Fruit fly (Drosophila melanogaster): ENCODE results near the gene CG43736.
A peak's percentile ranks its signal among the peaks of the same experiment; 100 is the strongest.

Gene CG43736

DNA sequence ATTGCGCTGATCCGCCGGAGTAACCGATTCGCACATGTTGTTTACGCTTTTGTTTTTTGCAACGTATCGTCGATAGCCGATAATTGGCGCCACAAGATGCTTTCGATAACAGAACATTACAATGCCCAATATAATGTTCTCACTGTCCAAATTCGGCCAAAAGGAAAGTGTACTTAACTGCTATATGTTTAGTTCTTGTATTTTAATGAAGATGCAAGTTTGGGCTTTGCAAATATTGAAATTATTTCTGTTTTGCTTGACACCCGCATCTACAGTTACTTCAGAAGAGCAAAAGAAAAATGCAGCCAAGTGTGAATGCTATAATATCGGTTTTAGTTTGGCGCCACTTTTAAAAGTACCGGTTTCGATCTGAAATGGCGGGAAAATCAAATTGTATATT is 11.1 kb upstream of the CG43736 start (continued):
- TF ChIP-seq ro (GFP tag; IDR thresholded peaks at IDR 0.05) (peak; percentile 61; the same call in 1 of the 2 replicates), stwl (tag; optimal IDR thresholded peaks at IDR 0.05) (peak; percentile 57), CG3838 (GFP tag; optimal IDR thresholded peaks at IDR 0.05) (peak; percentile 47), run (tag; optimal IDR thresholded peaks at IDR 0.05) (peak; percentile 64), CG3726 (GFP tag; IDR thresholded peaks at IDR 0.05) (peak; percentile 80), CG34224 (GFP tag; IDR thresholded peaks at IDR 0.05; ENCODE audit: partially characterized antibody) (0 out of 3 replicates have a peak, but pooled peaks have one; percentile 35), crol (GFP tag; IDR thresholded peaks at IDR 0.05) (no peak), Opbp (GFP tag; IDR thresholded peaks at IDR 0.05; ENCODE audit: partially characterized antibody) (peak; percentile 60; the same call in 1 of the 3 replicates), Ptx1 (GFP tag; IDR thresholded peaks at IDR 0.05) (peak; percentile 92), Chrac-16 (GFP tag; optimal IDR thresholded peaks at IDR 0.05) (peak; percentile 88), Nf-YC (tag; optimal IDR thresholded peaks at IDR 0.05) (peak; percentile 86), Xbp1 (GFP tag; optimal IDR thresholded peaks at IDR 0.05) (peak; percentile 92), CG14441 (GFP tag; IDR thresholded peaks at IDR 0.05) (peak; percentile 90), CG5245 (GFP tag; optimal IDR thresholded peaks at IDR 0.05) (peak; percentile 89), CG16815 (GFP tag; optimal IDR thresholded peaks at IDR 0.05) (peak; percentile 79), CG30020 (tag; optimal IDR thresholded peaks at IDR 0.05) (peak; percentile 85), ems (GFP tag; optimal IDR thresholded peaks at IDR 0.05) (peak; percentile 92), Poxn (GFP tag; IDR thresholded peaks at IDR 0.05) (peak; percentile 43; the same call in 1 of the 2 replicates), pho (GFP tag; optimal IDR thresholded peaks at IDR 0.05) (peak; percentile 85), ac (GFP tag; optimal IDR thresholded peaks at IDR 0.05) (peak; percentile 19), CG11504 (tag; optimal IDR thresholded peaks at IDR 0.05) (peak; percentile 92), gcm (GFP tag; optimal IDR thresholded peaks at IDR 0.05) (peak; percentile 83), Antp (GFP tag; optimal IDR thresholded peaks at IDR 0.05) (peak; percentile 94), CG18764 (GFP tag; optimal IDR thresholded peaks at IDR 0.05) (peak; percentile 84), dysf (GFP tag; IDR thresholded peaks at IDR 0.05) (peak; percentile 92), Jarid2 (GFP tag; optimal IDR thresholded peaks at IDR 0.05) (peak; percentile 54), CG10274 (GFP tag; optimal IDR thresholded peaks at IDR 0.05) (peak; percentile 80), CG10267 (tag; optimal IDR thresholded peaks at IDR 0.05) (peak; percentile 84), slp2 (GFP tag; optimal IDR thresholded peaks at IDR 0.05) (peak; percentile 92), CG33213 (GFP tag; optimal IDR thresholded peaks at IDR 0.05) (peak; percentile 93), chif (GFP tag; optimal IDR thresholded peaks at IDR 0.05) (peak; percentile 85 to 90), CG7839 (tag; optimal IDR thresholded peaks at IDR 0.05) (peak; percentile 95), CG17829 (tag; optimal IDR thresholded peaks at IDR 0.05) (peak; percentile 91), CG16779 (GFP tag; IDR thresholded peaks at IDR 0.05) (0 out of 2 replicates have a peak, but pooled peaks have one; percentile 8), zf30C (GFP tag; optimal IDR thresholded peaks at IDR 0.05) (no peak), jumu (GFP tag; optimal IDR thresholded peaks at IDR 0.05) (peak; percentile 92), Fer3 (tag; optimal IDR thresholded peaks at IDR 0.05) (peak; percentile 93), CG9727 (GFP tag; optimal IDR thresholded peaks at IDR 0.05) (peak; percentile 86), unc-4 (GFP tag; IDR thresholded peaks at IDR 0.05; ENCODE audit: partially characterized antibody) (peak; percentile 40; the same call in 1 of the 2 replicates), Rfx (GFP tag; IDR thresholded peaks at IDR 0.05) (peak; percentile 94), CG4707 (GFP tag; optimal IDR thresholded peaks at IDR 0.05) (peak; percentile 74), Sin3A (optimal IDR thresholded peaks at IDR 0.05) (peak; percentile 43), gsb-n (tag; optimal IDR thresholded peaks at IDR 0.05) (peak; percentile 71), ranshi (GFP tag; IDR thresholded peaks at IDR 0.05) (peak; percentile 88), CG11456 (GFP tag; IDR thresholded peaks at IDR 0.05) (peak; percentile 84), ham (GFP tag; IDR thresholded peaks at IDR 0.05) (no peak), gem (tag; optimal IDR thresholded peaks at IDR 0.05) (peak; percentile 95), hth (optimal IDR thresholded peaks at IDR 0.05) (no peak), cwo (GFP tag; optimal IDR thresholded peaks at IDR 0.05) (peak; percentile 86), CG30403 (GFP tag; optimal IDR thresholded peaks at IDR 0.05) (peak; percentile 94), CG3163 (GFP tag; optimal IDR thresholded peaks at IDR 0.05) (peak; percentile 78)

Data from whole organism, embryonic.